Fruit fly (Drosophila melanogaster): ENCODE data around the gene tey.

- no peak for TF ChIP-seq nom (GFP tag; optimal IDR thresholded peaks at IDR 0.05)
- TF ChIP-seq CG10654 (GFP tag; optimal IDR thresholded peaks at IDR 0.05), result no peak
- no peak for TF ChIP-seq Rx (GFP tag; IDR thresholded peaks at IDR 0.05)
- TF ChIP-seq CG6654 (GFP tag; optimal IDR thresholded peaks at IDR 0.05), result no peak
- no peak for TF ChIP-seq slbo (GFP tag; IDR thresholded peaks at IDR 0.05)
- TF ChIP-seq Poxn (GFP tag; IDR thresholded peaks at IDR 0.05), result no peak
- TF ChIP-seq br (optimal IDR thresholded peaks at IDR 0.05), result no peak
- TF ChIP-seq H15 (GFP tag; IDR thresholded peaks at IDR 0.05), result no peak
- TF ChIP-seq CoRest (tag; optimal IDR thresholded peaks at IDR 0.05), result no peak
- TF ChIP-seq btn (GFP tag; optimal IDR thresholded peaks at IDR 0.05), result no peak
- TF ChIP-seq CHES-1-like (GFP tag; optimal IDR thresholded peaks at IDR 0.05), result no peak
- TF ChIP-seq Stat92E (GFP tag; optimal IDR thresholded peaks at IDR 0.05), result no peak
- TF ChIP-seq sens-2 (GFP tag; IDR thresholded peaks at IDR 0.05), result no peak
Measured at dm6 chr3L:19631867-19632266, 32.0 kb downstream of the tey start.
